Fruit fly (Drosophila melanogaster) whole organism, embryonic: ENCODE measurements around the gene CG6972.

Experiments
- ATbp ChIP-seq: fragments of 200-800 bp; sonication (Bioruptor generic); optimal IDR thresholded peaks from 2 replicates; lab custom pipeline; 2017; ENCODE audit warnings: missing biosample characterization, mild to moderate bottlenecking, missing genetic modification characterization, missing genetic modification reagents
- CG1024 ChIP-seq: fragments of 200-800 bp; sonication (Bioruptor generic); IDR thresholded peaks from 2 replicates; pipeline ENCODE4 v1.3.6; 2022; ENCODE audit warnings: missing biosample characterization, missing genetic modification characterization
- CG10543 ChIP-seq: fragments of 200-800 bp; sonication (Bioruptor generic); optimal IDR thresholded peaks from 3 replicates; lab custom pipeline; 2017; ENCODE audit warnings: missing biosample characterization, mild to moderate bottlenecking, missing genetic modification characterization, moderate library complexity
- CG12155 ChIP-seq: fragments of 200-800 bp; sonication (Bioruptor generic); optimal IDR thresholded peaks from 3 replicates; lab custom pipeline; 2016; ENCODE audit warnings: missing biosample characterization, missing genetic modification characterization
- CG12391 ChIP-seq: fragments of 200-800 bp; sonication (Bioruptor generic); optimal IDR thresholded peaks from 3 replicates; lab custom pipeline; 2018; ENCODE audit warnings: missing biosample characterization, mild to moderate bottlenecking, missing genetic modification characterization, moderate library complexity
- CG12942 ChIP-seq: fragments of 200-800 bp; sonication (Bioruptor generic); optimal IDR thresholded peaks from 3 replicates; lab custom pipeline; 2016; ENCODE audit warnings: missing biosample characterization, missing genetic modification characterization
- CG13123 ChIP-seq: fragments of 200-800 bp; sonication (Bioruptor generic); optimal IDR thresholded peaks from 2 replicates; lab custom pipeline; 2016; ENCODE audit warnings: missing biosample characterization, missing genetic modification characterization
- CG1832 ChIP-seq: fragments of 200-800 bp; sonication (Bioruptor generic); optimal IDR thresholded peaks from 2 replicates; lab custom pipeline; 2017; ENCODE audit warnings: missing biosample characterization, mild to moderate bottlenecking, missing genetic modification characterization, inconsistent platforms
- CG2712 ChIP-seq: fragments of 200-800 bp; optimal IDR thresholded peaks from 3 replicates; lab custom pipeline; 2019; ENCODE audit warnings: missing biosample characterization, mild to moderate bottlenecking, missing genetic modification characterization, moderate library complexity
- CG3065 ChIP-seq: fragments of 200-800 bp; sonication (Bioruptor generic); optimal IDR thresholded peaks from 2 replicates; lab custom pipeline; 2016; ENCODE audit warnings: missing biosample characterization, missing genetic modification characterization
- CG34422 ChIP-seq: fragments of 200-800 bp; sonication (Bioruptor generic); IDR thresholded peaks from 3 replicates; pipeline ENCODE4 v1.3.6; 2022; ENCODE audit warnings: missing biosample characterization, missing genetic modification characterization
- CG3838 ChIP-seq: fragments of 200-800 bp; sonication (Bioruptor generic); optimal IDR thresholded peaks from 3 replicates; lab custom pipeline; 2016; ENCODE audit warnings: missing biosample characterization, missing genetic modification characterization
- CG4424 ChIP-seq: fragments of 200-800 bp; sonication (Bioruptor generic); optimal IDR thresholded peaks from 3 replicates; lab custom pipeline; 2016; ENCODE audit warnings: missing biosample characterization, missing genetic modification characterization
- CG5245 ChIP-seq: fragments of 200-800 bp; sonication (Bioruptor generic); optimal IDR thresholded peaks from 3 replicates; lab custom pipeline; 2016; ENCODE audit warnings: missing biosample characterization, missing genetic modification characterization
- CG7839 ChIP-seq: fragments of 200-800 bp; sonication (Bioruptor generic); optimal IDR thresholded peaks from 3 replicates; lab custom pipeline; 2018; ENCODE audit warnings: missing biosample characterization, mild to moderate bottlenecking, missing genetic modification characterization, moderate library complexity
- CG9727 ChIP-seq: fragments of 200-800 bp; sonication (Bioruptor generic); optimal IDR thresholded peaks from 3 replicates; lab custom pipeline; 2017; ENCODE audit warnings: missing biosample characterization, mild to moderate bottlenecking, missing genetic modification characterization
- CG9817 ChIP-seq: fragments of 200-800 bp; sonication (Bioruptor generic); optimal IDR thresholded peaks from 2 replicates; lab custom pipeline; 2018; ENCODE audit warnings: missing biosample characterization, mild to moderate bottlenecking, missing genetic modification characterization, moderate library complexity
- Chrac-16 ChIP-seq: fragments of 200-800 bp; sonication (Bioruptor generic); optimal IDR thresholded peaks from 3 replicates; lab custom pipeline; 2016; ENCODE audit warnings: missing biosample characterization, missing genetic modification characterization
- D19B ChIP-seq: fragments of 200-800 bp; sonication (Bioruptor generic); optimal IDR thresholded peaks from 2 replicates; lab custom pipeline; 2017; ENCODE audit warnings: missing biosample characterization, mild to moderate bottlenecking, missing genetic modification characterization
- Deaf1 ChIP-seq: fragments of 200-800 bp; optimal IDR thresholded peaks from 3 replicates; lab custom pipeline; 2019; ENCODE audit warnings: missing biosample characterization, mild to moderate bottlenecking, missing genetic modification characterization, moderate library complexity
- Dll ChIP-seq: fragments of 200-800 bp; sonication (Bioruptor generic); IDR thresholded peaks from 4 replicates; pipeline ENCODE4 v1.3.6; 2022; ENCODE audit warnings: missing biosample characterization, missing genetic modification characterization; ENCODE audit not compliant: partially characterized antibody
- Hr51 ChIP-seq, 2 experiments: fragments of 200-800 bp; sonication (Bioruptor generic); optimal IDR thresholded peaks; 2 replicates in 1 of 2; 3 replicates in 1 of 2; lab custom pipeline; 2016 to 2018; ENCODE audit warnings: missing biosample characterization in 2 of 2, missing genetic modification characterization in 2 of 2, mild to moderate bottlenecking in 1 of 2, moderate library complexity in 1 of 2
- Lhr ChIP-seq: fragments of 200-800 bp; sonication (Bioruptor generic); optimal IDR thresholded peaks from 3 replicates; lab custom pipeline; 2017; ENCODE audit warnings: mild to moderate bottlenecking, missing biosample characterization, missing genetic modification reagents, missing genetic modification characterization
- MTF-1 ChIP-seq: fragments of 200-800 bp; sonication (Bioruptor generic); optimal IDR thresholded peaks from 2 replicates; lab custom pipeline; 2018; ENCODE audit warnings: missing biosample characterization, mild to moderate bottlenecking, missing genetic modification characterization, borderline replicate concordance
- Max ChIP-seq: fragments of 200-800 bp; sonication (Bioruptor generic); optimal IDR thresholded peaks from 2 replicates; lab custom pipeline; 2016; ENCODE audit warnings: missing biosample characterization, mild to moderate bottlenecking, missing genetic modification characterization
- Med ChIP-seq: fragments of 200-800 bp; sonication (Bioruptor generic); peaks from one replicate; lab custom pipeline; 2016; ENCODE audit warnings: missing biosample characterization, missing genetic modification characterization, mild to moderate bottlenecking, inconsistent platforms, moderate library complexity
- NC2α ChIP-seq: fragments of 200-800 bp; sonication (Bioruptor generic); optimal IDR thresholded peaks from 2 replicates; lab custom pipeline; 2016; ENCODE audit warnings: missing biosample characterization, missing genetic modification characterization
- Nf-YA ChIP-seq: fragments of 200-800 bp; sonication (Bioruptor generic); IDR thresholded peaks from 2 replicates; pipeline ENCODE4 v1.3.6; 2022; ENCODE audit warnings: missing biosample characterization, missing genetic modification characterization
- Six4 ChIP-seq: fragments of 200-800 bp; sonication (Bioruptor generic); optimal IDR thresholded peaks from 2 replicates; lab custom pipeline; 2016; ENCODE audit warnings: missing biosample characterization, missing genetic modification characterization
- Sox100B ChIP-seq: fragments of 200-800 bp; sonication (Bioruptor generic); optimal IDR thresholded peaks from 3 replicates; lab custom pipeline; 2018; ENCODE audit warnings: missing biosample characterization, mild to moderate bottlenecking, missing genetic modification characterization
- Stat92E ChIP-seq, 3 experiments: fragments of >200 bp in 2 of 3; fragments of 200-800 bp in 1 of 3; sonication (Bioruptor generic) in 1 of 3; optimal IDR thresholded peaks; 2 replicates each; lab custom pipeline; 2017 to 2019; ENCODE audit warnings: missing biosample characterization in 3 of 3, missing genetic modification characterization in 3 of 3, mild to moderate bottlenecking in 1 of 3, moderate library complexity in 1 of 3
- Vsx1 ChIP-seq: fragments of 200-800 bp; sonication (Bioruptor generic); optimal IDR thresholded peaks from 2 replicates; lab custom pipeline; 2017; ENCODE audit warnings: missing biosample characterization, mild to moderate bottlenecking, missing genetic modification characterization, missing genetic modification reagents
- ap ChIP-seq: fragments of 200-800 bp; sonication (Bioruptor generic); IDR thresholded peaks from 2 replicates; pipeline ENCODE4 v1.3.6; 2022; ENCODE audit warnings: missing biosample characterization, missing genetic modification characterization
- ase ChIP-seq: fragments of 200-800 bp; sonication (Bioruptor generic); IDR thresholded peaks from 3 replicates; pipeline ENCODE4 v1.3.6; 2022; ENCODE audit warnings: missing biosample characterization, missing genetic modification characterization
- chn ChIP-seq: fragments of 200-800 bp; sonication (Bioruptor generic); optimal IDR thresholded peaks from 2 replicates; lab custom pipeline; 2016; ENCODE audit warnings: missing biosample characterization, missing genetic modification characterization
- dmrt11E ChIP-seq: fragments of 200-800 bp; sonication (Bioruptor generic); optimal IDR thresholded peaks from 3 replicates; lab custom pipeline; 2018; ENCODE audit warnings: missing biosample characterization, mild to moderate bottlenecking, missing genetic modification characterization, moderate library complexity
- esg ChIP-seq: fragments of 200-800 bp; sonication (Bioruptor generic); conservative IDR thresholded peaks from 2 replicates; pipeline ENCODE4 v1.3.6; 2022; ENCODE audit warnings: missing biosample characterization, missing genetic modification characterization
- eve ChIP-seq, 2 experiments: fragments of >200 bp; optimal IDR thresholded peaks; 2 replicates each; lab custom pipeline; 2017; ENCODE audit warnings: missing biosample characterization in 2 of 2, missing genetic modification characterization in 2 of 2
- eyg ChIP-seq: fragments of 200-800 bp; sonication (Bioruptor generic); optimal IDR thresholded peaks from 3 replicates; lab custom pipeline; 2016; ENCODE audit warnings: missing biosample characterization, missing genetic modification characterization
- fd102C ChIP-seq: fragments of 200-800 bp; sonication (Bioruptor generic); optimal IDR thresholded peaks from 2 replicates; lab custom pipeline; 2018; ENCODE audit warnings: missing biosample characterization, mild to moderate bottlenecking, missing genetic modification characterization, moderate library complexity
- ham ChIP-seq: fragments of 200-800 bp; sonication (Bioruptor generic); IDR thresholded peaks from 2 replicates; pipeline ENCODE4 v1.3.6; 2022; ENCODE audit warnings: missing biosample characterization, missing genetic modification characterization
- her ChIP-seq: fragments of 200-800 bp; sonication (Bioruptor generic); optimal IDR thresholded peaks from 2 replicates; lab custom pipeline; 2016; ENCODE audit warnings: missing biosample characterization, missing genetic modification characterization
- insv ChIP-seq, 2 experiments: fragments of 200-800 bp; sonication (Bioruptor generic); optimal IDR thresholded peaks; 3 replicates each; lab custom pipeline; 2016 to 2018; ENCODE audit warnings: missing biosample characterization in 2 of 2, missing genetic modification characterization in 2 of 2
- ken ChIP-seq: fragments of 200-800 bp; sonication (Bioruptor generic); IDR thresholded peaks from 3 replicates; pipeline ENCODE4 v1.3.6; 2022; ENCODE audit warnings: missing biosample characterization, missing genetic modification characterization
- oc ChIP-seq: fragments of 200-800 bp; sonication (Bioruptor generic); optimal IDR thresholded peaks from 2 replicates; lab custom pipeline; 2018; ENCODE audit warnings: missing biosample characterization, mild to moderate bottlenecking, missing genetic modification characterization, moderate library complexity
- pum ChIP-seq: fragments of 200-800 bp; sonication (Bioruptor generic); optimal IDR thresholded peaks from 2 replicates; lab custom pipeline; 2016; ENCODE audit warnings: missing biosample characterization, missing genetic modification characterization
- rib ChIP-seq: fragments of 200-800 bp; sonication (Bioruptor generic); IDR thresholded peaks from 2 replicates; pipeline ENCODE4 v1.3.6; 2022; ENCODE audit warnings: missing biosample characterization, missing genetic modification characterization
- sisA ChIP-seq: fragments of 200-800 bp; sonication (Bioruptor generic); IDR thresholded peaks from 2 replicates; pipeline ENCODE4 v1.3.6; 2022; ENCODE audit warnings: missing biosample characterization, missing genetic modification characterization
- wor ChIP-seq: fragments of 200-800 bp; sonication (Bioruptor generic); IDR thresholded peaks from 2 replicates; pipeline ENCODE4 v1.3.6; 2022; ENCODE audit warnings: missing biosample characterization, missing genetic modification characterization
- zf30C ChIP-seq: fragments of 200-800 bp; sonication (Bioruptor generic); optimal IDR thresholded peaks from 3 replicates; lab custom pipeline; 2018; ENCODE audit warnings: missing biosample characterization, mild to moderate bottlenecking, missing genetic modification characterization
- zfh2 ChIP-seq: fragments of 200-800 bp; sonication (Bioruptor generic); optimal IDR thresholded peaks from 2 replicates; lab custom pipeline; 2016; ENCODE audit warnings: missing biosample characterization, missing genetic modification characterization

Gene CG6972

DNA sequence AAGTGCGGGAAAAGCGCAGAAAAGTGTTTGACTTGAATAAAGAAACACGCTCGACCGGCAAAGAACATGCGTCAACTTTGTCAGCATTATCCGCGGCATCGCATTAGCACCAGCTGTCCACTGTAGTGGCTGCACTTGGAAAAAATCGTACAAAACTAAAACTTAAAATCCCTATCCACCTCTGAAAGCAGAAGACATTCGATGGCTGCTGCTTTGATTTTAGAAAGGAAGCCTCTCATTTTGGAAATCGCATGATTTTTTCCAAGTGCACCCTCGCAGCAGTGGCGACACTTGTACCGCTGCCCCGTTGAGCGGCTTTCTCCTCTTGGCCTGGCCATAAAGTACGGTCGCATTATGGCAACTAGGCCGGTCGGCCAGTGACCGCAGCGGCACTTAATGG is 37.5 kb upstream of the CG6972 start (continued):
- TF ChIP-seq eve (GFP tag; optimal IDR thresholded peaks at IDR 0.05; lab: Kevin White, UChicago) (peak in 1 of 2 experiments; percentile 5), insv (GFP tag; optimal IDR thresholded peaks at IDR 0.05; lab: Kevin White, UChicago) (no peak), CG5245 (GFP tag; lab: Kevin White, UChicago) (peak; percentile 51), oc (peak; percentile 63), Vsx1 (GFP tag; lab: Kevin White, UChicago) (no peak), CG3838 (GFP tag; lab: Kevin White, UChicago) (no peak), CG34422 (peak; percentile 55; the same call in 1 of the 3 replicates), Med (peak; percentile 88), sisA (GFP tag; lab: Robert Waterston, UW) (peak; percentile 62), CG1024 (GFP tag; lab: Robert Waterston, UW) (peak; percentile 45), eyg (GFP tag; lab: Kevin White, UChicago) (no peak), Sox100B (GFP tag; lab: Kevin White, UChicago) (no peak), NC2α (GFP tag; lab: Kevin White, UChicago) (no peak), CG9817 (tag; lab: Kevin White, UChicago) (peak; percentile 28), Max (GFP tag; lab: Kevin White, UChicago) (no peak), ase (GFP tag; lab: Robert Waterston, UW) (0 out of 3 replicates have a peak, but pooled peaks have one; percentile 12), her (GFP tag; lab: Kevin White, UChicago) (peak; percentile 41), pum (no peak), CG12942 (GFP tag; lab: Kevin White, UChicago) (peak; percentile 52), CG12391 (peak; percentile 51), zf30C (GFP tag; lab: Kevin White, UChicago) (no peak), chn (GFP tag; lab: Kevin White, UChicago) (peak; percentile 41), D19B (GFP tag; lab: Kevin White, UChicago) (no peak), ham (GFP tag; lab: Robert Waterston, UW) (no peak), CG12155 (GFP tag; lab: Kevin White, UChicago) (no peak), Dll (GFP tag; lab: Robert Waterston, UW) (no peak), CG1832 (GFP tag; lab: Kevin White, UChicago) (no peak), fd102C (GFP tag; lab: Kevin White, UChicago) (no peak), CG4424 (GFP tag; lab: Kevin White, UChicago) (peak; percentile 4), Nf-YA (peak; percentile 44; the same call in 1 of the 2 replicates), Chrac-16 (GFP tag; lab: Kevin White, UChicago) (peak; percentile 24), dmrt11E (tag; lab: Kevin White, UChicago) (no peak), esg (peak; percentile 48; the same call in 1 of the 2 replicates), CG7839 (tag; lab: Kevin White, UChicago) (peak; percentile 54), Deaf1 (no peak), ap (peak; percentile 38; the same call in 1 of the 2 replicates), MTF-1 (GFP tag; lab: Kevin White, UChicago) (no peak), CG2712 (tag; lab: Kevin White, UChicago) (peak; percentile 45), Lhr (no peak), ATbp (GFP tag; lab: Kevin White, UChicago) (peak; percentile 66), Stat92E (GFP tag; optimal IDR thresholded peaks at IDR 0.05; lab: Kevin White, UChicago) (no peak), CG10543 (GFP tag; lab: Kevin White, UChicago) (no peak), CG3065 (GFP tag; lab: Kevin White, UChicago) (no peak), CG9727 (GFP tag; lab: Kevin White, UChicago) (peak; percentile 30), Hr51 (GFP tag; optimal IDR thresholded peaks at IDR 0.05; lab: Kevin White, UChicago) (peak in 1 of 2 experiments; percentile 39), Six4 (GFP tag; lab: Kevin White, UChicago) (peak; percentile 10), CG13123 (no peak), zfh2 (no peak), ken (GFP tag; lab: Robert Waterston, UW) (peak; percentile 66; the same call in 2 of the 3 replicates), wor (peak; percentile 60), rib (GFP tag; lab: Robert Waterston, UW) (no peak)
